Worm (Caenorhabditis elegans) whole organism, midembryonic: ENCODE measurements around the gene fbxa-3.
"Not testable (repeated sequence)": the region's sequence is repeated elsewhere in the genome, so short reads cannot be mapped to it uniquely, and the experiment has no call there.

Experiments
- T22C8.4 ChIP-seq: fragments of 200-800 bp; sonication (Bioruptor generic); IDR thresholded peaks from 2 replicates; pipeline ENCODE4 v1.3.6; 2022; ENCODE audit warnings: missing genetic modification characterization, missing compliant biosample characterization
- cog-1 ChIP-seq: sonication (generic microtip); optimal IDR thresholded peaks from 2 replicates; lab custom pipeline; 2016; ENCODE audit warnings: missing genetic modification characterization, missing compliant biosample characterization
- flt-1 ChIP-seq: fragments of 200-800 bp; sonication (Bioruptor generic); IDR thresholded peaks from 2 replicates; pipeline ENCODE4 v1.3.6; 2022; ENCODE audit warnings: missing genetic modification characterization, missing compliant biosample characterization
- klf-2 ChIP-seq: fragments of 200-800 bp; sonication (Bioruptor generic); conservative IDR thresholded peaks from 2 replicates; pipeline ENCODE4 v1.3.6; 2022; ENCODE audit warnings: missing genetic modification reagents, missing genetic modification characterization, missing compliant biosample characterization
- med-1 ChIP-seq: sonication (generic microtip); optimal IDR thresholded peaks from 2 replicates; lab custom pipeline; 2017; ENCODE audit warnings: missing genetic modification characterization, mild to moderate bottlenecking, missing compliant biosample characterization, antibody characterized with exemption, missing genetic modification reagents; ENCODE audit not compliant: insufficient read depth
- ref-1 ChIP-seq: fragments of 200-800 bp; sonication (Bioruptor generic); conservative IDR thresholded peaks from 2 replicates; pipeline ENCODE4 v1.3.6; 2022; ENCODE audit warnings: missing genetic modification reagents, missing genetic modification characterization, missing compliant biosample characterization
- tab-1 ChIP-seq: fragments of 200-800 bp; sonication (Bioruptor generic); IDR thresholded peaks from 2 replicates; pipeline ENCODE4 v1.3.6; 2022; ENCODE audit warnings: missing genetic modification characterization, missing compliant biosample characterization
- ztf-23 ChIP-seq: fragments of 200-800 bp; sonication (Bioruptor generic); IDR thresholded peaks from 2 replicates; pipeline ENCODE4 v1.3.6; 2022; ENCODE audit warnings: missing genetic modification reagents, missing genetic modification characterization, missing compliant biosample characterization
- ztf-29 ChIP-seq: fragments of 200-800 bp; sonication (Bioruptor generic); IDR thresholded peaks from 2 replicates; pipeline ENCODE4 v1.3.6; 2022; ENCODE audit warnings: missing genetic modification reagents, missing genetic modification characterization, missing compliant biosample characterization

fbxa-3 gene

DNA sequence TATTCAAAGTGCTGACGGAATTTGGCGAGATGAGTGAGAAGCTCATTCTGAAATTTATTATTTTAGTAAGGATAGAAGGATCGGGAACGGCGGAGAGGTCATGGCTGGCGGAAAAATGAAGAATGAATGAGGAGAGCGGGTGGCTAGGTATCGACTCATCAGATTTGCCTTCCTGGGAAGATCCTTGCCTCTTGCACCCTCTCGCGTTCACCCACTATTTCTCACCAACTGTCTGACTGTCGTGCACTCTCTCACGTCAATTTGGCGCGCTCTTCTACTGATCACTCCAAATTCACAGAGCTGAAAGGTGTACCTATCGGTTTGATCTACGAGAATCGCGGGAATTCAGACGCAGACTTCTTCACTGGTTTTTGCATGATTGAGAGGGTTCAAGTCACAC, 27.4 kb upstream of the fbxa-3 start, which contains the start of gene fbxb-97:
fbxb-97 (minus strand) TSS at position 53 of the 400 bp plus-strand sequence.
- no peak for TF ChIP-seq ztf-29 (GFP tag; lab: Robert Waterston, UW)
- no peak for TF ChIP-seq flt-1
- TF ChIP-seq tab-1 (GFP tag; lab: Robert Waterston, UW): no peak
- TF ChIP-seq med-1 (GFP tag; lab: Kevin White, UChicago): no peak
- no peak for TF ChIP-seq ztf-23 (GFP tag; lab: Robert Waterston, UW)
- no peak for TF ChIP-seq klf-2 (GFP tag; lab: Robert Waterston, UW)
- TF ChIP-seq cog-1 (tag; lab: Kevin White, UChicago): no peak
- TF ChIP-seq T22C8.4 (GFP tag; lab: Robert Waterston, UW): no peak
- no peak for TF ChIP-seq ref-1 (GFP tag; lab: Robert Waterston, UW)

ce11 chrII:1844552-1844951, 23.9 kb upstream of the fbxa-3 start:
- TF ChIP-seq ztf-29 (GFP tag; lab: Robert Waterston, UW) (no peak), tab-1 (GFP tag; lab: Robert Waterston, UW) (no peak), ref-1 (GFP tag; lab: Robert Waterston, UW) (no peak), med-1 (GFP tag; lab: Kevin White, UChicago) (no peak), klf-2 (GFP tag; lab: Robert Waterston, UW) (no peak), cog-1 (tag; lab: Kevin White, UChicago) (no peak), ztf-23 (GFP tag; lab: Robert Waterston, UW) (no peak), flt-1 (no peak), T22C8.4 (GFP tag; lab: Robert Waterston, UW) (no peak)

- TF ChIP-seq ztf-23 (GFP tag; lab: Robert Waterston, UW): no peak
- TF ChIP-seq T22C8.4 (GFP tag; lab: Robert Waterston, UW): no peak
- no peak for TF ChIP-seq flt-1
- TF ChIP-seq tab-1 (GFP tag; lab: Robert Waterston, UW): no peak
- TF ChIP-seq ref-1 (GFP tag; lab: Robert Waterston, UW): no peak
- no peak for TF ChIP-seq ztf-29 (GFP tag; lab: Robert Waterston, UW)
- TF ChIP-seq cog-1 (tag; lab: Kevin White, UChicago): no peak
- no peak for TF ChIP-seq klf-2 (GFP tag; lab: Robert Waterston, UW)
These were observed 22.2 kb upstream of the fbxa-3 start, which contains the start of the genes C52E2.5 and C52E2.4 for ce11 chrII:1842894-1843293. TSS of gene C52E2.5 (minus strand) at chrII:1842936. TSS of gene C52E2.4 (plus strand) at chrII:1843145.

DNA sequence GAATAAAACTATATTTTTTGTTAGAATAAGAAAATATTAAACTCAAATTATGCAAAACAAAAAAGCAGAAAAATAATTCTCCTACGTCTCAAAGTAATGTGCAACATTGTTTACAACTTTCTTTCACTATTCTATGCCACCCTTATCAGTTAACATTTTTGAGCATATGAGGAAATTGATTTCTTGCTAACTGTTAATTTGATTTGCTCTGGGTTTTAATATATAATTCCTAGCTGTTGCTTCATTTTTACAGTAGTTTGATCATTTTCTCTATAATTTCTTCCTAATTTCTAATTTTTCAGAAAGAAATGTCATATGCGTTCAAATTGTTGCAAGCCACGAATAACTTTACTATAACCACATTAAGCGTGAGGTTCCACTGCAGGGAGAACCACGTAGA, 15.5 kb upstream of the fbxa-3 start, which contains the start of gene T08E11.1:
T08E11.1 (plus strand) TSS at position 301 of the 400 bp plus-strand sequence.
- no peak for TF ChIP-seq tab-1 (GFP tag; lab: Robert Waterston, UW)
- no peak for TF ChIP-seq ztf-29 (GFP tag; lab: Robert Waterston, UW)
- TF ChIP-seq med-1 (GFP tag; lab: Kevin White, UChicago): no peak
- no peak for TF ChIP-seq T22C8.4 (GFP tag; lab: Robert Waterston, UW)
- no peak for TF ChIP-seq flt-1
- TF ChIP-seq klf-2 (GFP tag; lab: Robert Waterston, UW): no peak
- TF ChIP-seq cog-1 (tag; lab: Kevin White, UChicago): no peak
- TF ChIP-seq ref-1 (GFP tag; lab: Robert Waterston, UW): no peak

DNA sequence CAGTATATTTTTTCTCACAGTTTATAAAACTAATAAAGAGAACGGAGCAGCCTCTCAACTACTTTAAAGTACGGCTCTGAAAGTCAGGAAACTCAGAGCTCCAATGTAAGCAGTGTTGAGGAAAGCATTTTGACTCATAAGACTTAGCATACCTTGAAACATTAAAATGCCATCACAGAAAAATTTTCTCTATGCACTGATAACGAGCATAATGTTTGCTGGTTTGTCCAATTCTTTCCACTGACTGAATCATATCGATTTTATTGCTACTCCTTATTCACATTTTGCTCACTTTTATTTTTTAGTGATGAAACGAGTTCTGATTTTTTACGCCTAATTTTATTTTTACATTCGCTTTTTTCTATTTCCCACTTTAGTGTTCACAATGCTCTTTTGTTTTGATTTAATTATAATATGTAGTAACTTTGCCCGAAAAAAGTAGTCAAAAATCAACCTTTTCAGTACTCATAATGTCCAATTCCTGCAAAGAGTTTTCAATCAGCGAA, 11.3 kb upstream of the fbxa-3 start, which contains the start of gene math-39:
math-39 (plus strand) TSS at position 456 of the 506 bp plus-strand sequence.
- TF ChIP-seq tab-1 (GFP tag; lab: Robert Waterston, UW): no peak
- no peak for TF ChIP-seq med-1 (GFP tag; lab: Kevin White, UChicago)
- no peak for TF ChIP-seq flt-1
- no peak for TF ChIP-seq klf-2 (GFP tag; lab: Robert Waterston, UW)
- no peak for TF ChIP-seq T22C8.4 (GFP tag; lab: Robert Waterston, UW)
- no peak for TF ChIP-seq ztf-23 (GFP tag; lab: Robert Waterston, UW)
- no peak for TF ChIP-seq ztf-29 (GFP tag; lab: Robert Waterston, UW)
- no peak for TF ChIP-seq ref-1 (GFP tag; lab: Robert Waterston, UW)
- no peak for TF ChIP-seq cog-1 (tag; lab: Kevin White, UChicago)

- TF ChIP-seq klf-2 (GFP tag; lab: Robert Waterston, UW) (no peak), T22C8.4 (GFP tag; lab: Robert Waterston, UW) (no peak), ref-1 (GFP tag; lab: Robert Waterston, UW) (no peak), flt-1 (no peak), cog-1 (tag; lab: Kevin White, UChicago) (no peak), ztf-29 (GFP tag; lab: Robert Waterston, UW) (no peak), med-1 (GFP tag; lab: Kevin White, UChicago) (no peak), tab-1 (GFP tag; lab: Robert Waterston, UW) (no peak), ztf-23 (GFP tag; lab: Robert Waterston, UW) (no peak)
These were observed 9.6 kb upstream of the fbxa-3 start, which contains the start of gene math-40 for ce11 chrII:1830182-1830682. TSS of gene math-40 (plus strand) at chrII:1830632.

- not testable (repeated sequence) for TF ChIP-seq T22C8.4 (GFP tag; lab: Robert Waterston, UW); ztf-29 (GFP tag; lab: Robert Waterston, UW); med-1 (GFP tag; lab: Kevin White, UChicago)
These were observed 3.7 kb upstream of the fbxa-3 start, which contains the start of gene math-41 for ce11 chrII:1824329-1824728. TSS of gene math-41 (plus strand) at chrII:1824629.

ce11 chrII:1819944-1820570, 617 bp downstream of the fbxa-3 start, which contains the start of gene fbxc-19:
TSS of gene fbxc-19 (plus strand) at chrII:1820479.
- no peak for TF ChIP-seq med-1 (GFP tag; lab: Kevin White, UChicago)
- no peak for TF ChIP-seq ztf-23 (GFP tag; lab: Robert Waterston, UW)
- TF ChIP-seq flt-1: peak; percentile 51; the same call in 1 of the 2 replicates
- no peak for TF ChIP-seq T22C8.4 (GFP tag; lab: Robert Waterston, UW)
